Fruit fly (Drosophila melanogaster): ENCODE measurements around the gene klu.

DNA sequence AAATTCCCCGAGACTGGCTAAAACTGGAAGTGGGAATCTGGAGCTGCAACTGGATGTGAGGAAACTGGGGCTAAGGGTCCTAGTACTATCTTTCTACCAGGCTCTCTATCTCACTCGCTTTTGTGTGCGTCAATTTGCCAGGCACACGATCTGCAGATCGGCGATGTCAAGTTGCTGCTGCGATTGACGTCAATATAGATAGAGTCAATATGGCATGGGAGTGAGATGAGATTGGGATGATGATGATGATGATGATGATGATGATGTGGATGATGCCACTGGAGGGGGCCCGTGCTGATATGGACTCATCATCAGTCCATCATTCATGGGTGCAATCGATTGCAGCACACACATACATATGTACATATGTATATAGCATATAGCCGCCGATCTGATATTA, 1.2 kb downstream of the klu start:
- TF ChIP-seq CG13204 (GFP tag; optimal IDR thresholded peaks at IDR 0.05) (no peak), Pif1B (GFP tag; optimal IDR thresholded peaks at IDR 0.05) (no peak), gl (tag; optimal IDR thresholded peaks at IDR 0.05) (no peak), CG10348 (GFP tag; IDR thresholded peaks at IDR 0.05) (no peak), Pif1A (GFP tag; optimal IDR thresholded peaks at IDR 0.05) (no peak), CG14655 (GFP tag; optimal IDR thresholded peaks at IDR 0.05) (no peak), CG8159 (tag; optimal IDR thresholded peaks at IDR 0.05) (no peak), EcR (GFP tag; optimal IDR thresholded peaks at IDR 0.05) (no peak), CG34367 (tag; optimal IDR thresholded peaks at IDR 0.05) (no peak), CG15710 (tag; optimal IDR thresholded peaks at IDR 0.05) (no peak), CG8301 (tag; optimal IDR thresholded peaks at IDR 0.05) (no peak)

Measured in whole organism, pupa.